Worm (Caenorhabditis elegans): ENCODE measurements around the gene F49H12.2.

The F49H12.2 gene

ce11 chrX:2078822-2079221 lies 6.3 kb upstream of the F49H12.2 start:
- TF ChIP-seq lag-1 (GFP tag; IDR thresholded peaks at IDR 0.05) = no peak
- TF ChIP-seq rpc-1 (optimal IDR thresholded peaks at IDR 0.05) = no peak
- no peak for TF ChIP-seq rpc-1 (tag; optimal IDR thresholded peaks at IDR 0.05)

- no peak for TF ChIP-seq B0336.3 (GFP tag; IDR thresholded peaks at IDR 0.05)
- TF ChIP-seq ztf-3 (GFP tag; optimal IDR thresholded peaks at IDR 0.05) = no peak
- TF ChIP-seq lsl-1 (GFP tag; optimal IDR thresholded peaks at IDR 0.05) = no peak
- TF ChIP-seq K11D2.4 (GFP tag; IDR thresholded peaks at IDR 0.05) = no peak
- no peak for TF ChIP-seq tbx-9 (tag; optimal IDR thresholded peaks at IDR 0.05; ENCODE audit: borderline replicate concordance)
- TF ChIP-seq F39B2.1 (GFP tag; IDR thresholded peaks at IDR 0.05) = no peak
- TF ChIP-seq nhr-27 (tag; optimal IDR thresholded peaks at IDR 0.05) = no peak
- no peak for TF ChIP-seq egl-18 (GFP tag; IDR thresholded peaks at IDR 0.05)
- TF ChIP-seq F22D6.2 (tag; optimal IDR thresholded peaks at IDR 0.05) = no peak
- TF ChIP-seq chd-7 (tag; optimal IDR thresholded peaks at IDR 0.05) = no peak
- no peak for TF ChIP-seq hsf-1 (GFP tag; IDR thresholded peaks at IDR 0.05)
- TF ChIP-seq sea-2 (GFP tag; IDR thresholded peaks at IDR 0.05) = no peak
- no peak for TF ChIP-seq cebp-2 (GFP tag; IDR thresholded peaks at IDR 0.05)
- TF ChIP-seq nhr-80 (tag; optimal IDR thresholded peaks at IDR 0.05) = no peak
- no peak for TF ChIP-seq B0261.1 (tag; optimal IDR thresholded peaks at IDR 0.05)
These were observed 5.6 kb upstream of the F49H12.2 start, which contains the start of gene F49H12.4 for ce11 chrX:2079536-2079935. F49H12.4 (plus strand) TSS chrX:2079836.

- TF ChIP-seq nhr-120 (GFP tag; IDR thresholded peaks at IDR 0.05) (no peak), egl-44 (GFP tag; IDR thresholded peaks at IDR 0.05) (no peak), cebp-2 (GFP tag; IDR thresholded peaks at IDR 0.05) (no peak), ceh-40 (GFP tag; IDR thresholded peaks at IDR 0.05) (no peak), die-1 (tag; optimal IDR thresholded peaks at IDR 0.05) (no peak), B0035.1 (tag; optimal IDR thresholded peaks at IDR 0.05) (no peak), F22D6.2 (tag; optimal IDR thresholded peaks at IDR 0.05) (no peak), repo-1 (tag; optimal IDR thresholded peaks at IDR 0.05) (no peak), F55B11.4 (tag; optimal IDR thresholded peaks at IDR 0.05; ENCODE audit: borderline replicate concordance, insufficient read depth) (no peak), ztf-6 (GFP tag; IDR thresholded peaks at IDR 0.05) (no peak)
These were observed 1.1 kb upstream of the F49H12.2 start, which contains the start of gene F49H12.3 for ce11 chrX:2084019-2084418. F49H12.3 (plus strand) TSS chrX:2084375.

- TF ChIP-seq egrh-3 (GFP tag; IDR thresholded peaks at IDR 0.05) = no peak
- TF ChIP-seq cebp-1 (GFP tag; IDR thresholded peaks at IDR 0.05) = peak; percentile 63; the same call in 1 of the 2 replicates
- TF ChIP-seq cebp-1 (tag; optimal IDR thresholded peaks at IDR 0.05) = peak; percentile 95
- TF ChIP-seq hsf-1 (GFP tag; IDR thresholded peaks at IDR 0.05) = no peak
- no peak for TF ChIP-seq xnd-1 (tag; optimal IDR thresholded peaks at IDR 0.05)
- no peak for TF ChIP-seq repo-1 (tag; optimal IDR thresholded peaks at IDR 0.05)
- TF ChIP-seq F37B4.10 (GFP tag; IDR thresholded peaks at IDR 0.05) = no peak
- TF ChIP-seq rcor-1 (GFP tag; IDR thresholded peaks at IDR 0.05) = no peak
These were observed 406 bp downstream of the F49H12.2 start for ce11 chrX:2085494-2085893.

- TF ChIP-seq nhr-120 (GFP tag; IDR thresholded peaks at IDR 0.05) (no peak), xnd-1 (tag; optimal IDR thresholded peaks at IDR 0.05) (no peak), chd-7 (tag; optimal IDR thresholded peaks at IDR 0.05) (no peak), Y79H2A.3 (GFP tag; conservative IDR thresholded peaks at IDR 0.05) (no peak), hrde-1 (tag; optimal IDR thresholded peaks at IDR 0.05; ENCODE audit: borderline replicate concordance) (no peak), ama-1 (optimal IDR thresholded peaks at IDR 0.05) (no peak), ama-1 (GFP tag; optimal IDR thresholded peaks at IDR 0.05) (no peak), egl-44 (GFP tag; IDR thresholded peaks at IDR 0.05) (no peak), unc-62 (GFP tag; optimal IDR thresholded peaks at IDR 0.05) (no peak), rpc-1 (optimal IDR thresholded peaks at IDR 0.05) (no peak), rpc-1 (tag; optimal IDR thresholded peaks at IDR 0.05) (no peak), snpc-3.4 (tag; optimal IDR thresholded peaks at IDR 0.05) (no peak), ztf-26 (tag; optimal IDR thresholded peaks at IDR 0.05) (no peak), snpc-4 (GFP tag; optimal IDR thresholded peaks at IDR 0.05) (no peak), snpc-4 (tag; optimal IDR thresholded peaks at IDR 0.05) (no peak), B0336.3 (GFP tag; IDR thresholded peaks at IDR 0.05) (no peak), sptf-2 (GFP tag; optimal IDR thresholded peaks at IDR 0.05) (no peak), atf-7 (tag; optimal IDR thresholded peaks at IDR 0.05) (no peak), madf-8 (GFP tag; conservative IDR thresholded peaks at IDR 0.05) (no peak), ztf-25 (GFP tag; IDR thresholded peaks at IDR 0.05) (no peak)
These were observed 2.6 kb downstream of the F49H12.2 start for ce11 chrX:2087716-2088115.

Measured in whole organism, young adult.